Fruit fly (Drosophila melanogaster) whole organism, embryonic: ENCODE results near the gene CG12661.
A peak's percentile ranks its signal among the peaks of the same experiment; 100 is the strongest.

Experiments
- CG10274 ChIP-seq: fragments of 200-800 bp; sonication (Bioruptor generic); optimal IDR thresholded peaks from 3 replicates; lab custom pipeline; 2017; ENCODE audit warnings: missing biosample characterization, mild to moderate bottlenecking, missing genetic modification characterization
- CG10543 ChIP-seq: fragments of 200-800 bp; sonication (Bioruptor generic); optimal IDR thresholded peaks from 3 replicates; lab custom pipeline; 2017; ENCODE audit warnings: missing biosample characterization, mild to moderate bottlenecking, missing genetic modification characterization, moderate library complexity
- CG11695 ChIP-seq: fragments of 200-800 bp; sonication (Bioruptor generic); IDR thresholded peaks from 3 replicates; pipeline ENCODE4 v1.3.6; 2022; ENCODE audit warnings: missing biosample characterization, missing genetic modification characterization
- CG11696 ChIP-seq: fragments of 200-800 bp; sonication (Bioruptor generic); IDR thresholded peaks from 2 replicates; pipeline ENCODE4 v1.3.6; 2022; ENCODE audit warnings: missing biosample characterization, missing genetic modification characterization
- CG12155 ChIP-seq: fragments of 200-800 bp; sonication (Bioruptor generic); optimal IDR thresholded peaks from 3 replicates; lab custom pipeline; 2016; ENCODE audit warnings: missing biosample characterization, missing genetic modification characterization
- CG14710 ChIP-seq: fragments of 200-800 bp; sonication (Bioruptor generic); optimal IDR thresholded peaks from 3 replicates; lab custom pipeline; 2019; ENCODE audit warnings: missing biosample characterization, mild to moderate bottlenecking, missing genetic modification characterization, moderate library complexity
- CG15479 ChIP-seq: fragments of 200-800 bp; sonication (Bioruptor generic); optimal IDR thresholded peaks from 3 replicates; lab custom pipeline; 2019; ENCODE audit warnings: missing biosample characterization, mild to moderate bottlenecking, missing genetic modification characterization, moderate library complexity
- CG16813 ChIP-seq: fragments of 200-800 bp; sonication (Bioruptor generic); IDR thresholded peaks from 3 replicates; pipeline ENCODE4 v1.3.6; 2022; ENCODE audit warnings: missing biosample characterization, missing genetic modification characterization; ENCODE audit not compliant: partially characterized antibody
- CG17568 ChIP-seq: fragments of 200-800 bp; sonication (Bioruptor generic); optimal IDR thresholded peaks from 2 replicates; lab custom pipeline; 2018; ENCODE audit warnings: missing biosample characterization, mild to moderate bottlenecking, missing genetic modification characterization, moderate library complexity
- CG18011 ChIP-seq: fragments of 200-800 bp; sonication (Bioruptor generic); optimal IDR thresholded peaks from 2 replicates; lab custom pipeline; 2017; ENCODE audit warnings: missing biosample characterization, missing genetic modification characterization, mild to moderate bottlenecking, moderate library complexity, missing genotype
- CG30403 ChIP-seq: fragments of 200-800 bp; sonication (Bioruptor generic); optimal IDR thresholded peaks from 3 replicates; lab custom pipeline; 2016; ENCODE audit warnings: missing biosample characterization, missing genetic modification characterization
- CG3065 ChIP-seq: fragments of 200-800 bp; sonication (Bioruptor generic); optimal IDR thresholded peaks from 2 replicates; lab custom pipeline; 2016; ENCODE audit warnings: missing biosample characterization, missing genetic modification characterization
- CG31388 ChIP-seq: fragments of 200-800 bp; sonication (Bioruptor generic); optimal IDR thresholded peaks from 2 replicates; lab custom pipeline; 2016; ENCODE audit warnings: missing biosample characterization, missing genetic modification characterization
- CG3163 ChIP-seq: fragments of 200-800 bp; sonication (Bioruptor generic); optimal IDR thresholded peaks from 3 replicates; lab custom pipeline; 2016; ENCODE audit warnings: missing biosample characterization, missing genetic modification characterization
- CG32772 ChIP-seq: fragments of 200-800 bp; sonication (Bioruptor generic); IDR thresholded peaks from 2 replicates; pipeline ENCODE4 v1.3.6; 2022; ENCODE audit warnings: missing biosample characterization, missing genetic modification characterization
- CG3847 ChIP-seq: fragments of 200-800 bp; sonication (Bioruptor generic); IDR thresholded peaks from 2 replicates; pipeline ENCODE4 v1.3.6; 2022; ENCODE audit warnings: missing biosample characterization, missing genetic modification characterization
- CG4707 ChIP-seq: fragments of 200-800 bp; sonication (Bioruptor generic); optimal IDR thresholded peaks from 2 replicates; lab custom pipeline; 2018; ENCODE audit warnings: missing biosample characterization, mild to moderate bottlenecking, missing genetic modification characterization, moderate library complexity
- CG6272 ChIP-seq: fragments of 200-800 bp; sonication (Bioruptor generic); IDR thresholded peaks from 2 replicates; pipeline ENCODE4 v1.3.6; 2022; ENCODE audit warnings: missing biosample characterization, missing genetic modification characterization
- CG6765 ChIP-seq: fragments of 200-800 bp; sonication (Bioruptor generic); optimal IDR thresholded peaks from 3 replicates; lab custom pipeline; 2017; ENCODE audit warnings: missing biosample characterization, mild to moderate bottlenecking, missing genetic modification characterization
- CG7372 ChIP-seq: fragments of 200-800 bp; sonication (Bioruptor generic); IDR thresholded peaks from 2 replicates; pipeline ENCODE4 v1.3.6; 2022; ENCODE audit warnings: missing biosample characterization, missing genetic modification characterization
- CG8359 ChIP-seq: fragments of 200-800 bp; sonication (Bioruptor generic); optimal IDR thresholded peaks from 2 replicates; lab custom pipeline; 2017; ENCODE audit warnings: missing biosample characterization, mild to moderate bottlenecking, missing genetic modification characterization, borderline replicate concordance
- CG9932 ChIP-seq: fragments of 200-800 bp; sonication (Bioruptor generic); IDR thresholded peaks from 2 replicates; pipeline ENCODE4 v1.3.6; 2022; ENCODE audit warnings: missing biosample characterization, missing genetic modification characterization
- CTCF ChIP-seq: fragments of 200-800 bp; sonication (Bioruptor generic); optimal IDR thresholded peaks from 2 replicates; lab custom pipeline; 2017; ENCODE audit warnings: missing biosample characterization, mild to moderate bottlenecking, missing genetic modification characterization, moderate library complexity
- Doc2 ChIP-seq: fragments of 200-800 bp; sonication (Bioruptor generic); IDR thresholded peaks from 2 replicates; pipeline ENCODE4 v1.3.6; 2022; ENCODE audit warnings: missing biosample characterization, missing genetic modification characterization
- E2f1 ChIP-seq: fragments of 200-800 bp; sonication (Bioruptor generic); IDR thresholded peaks from 2 replicates; pipeline ENCODE4 v1.3.6; 2022; ENCODE audit warnings: missing biosample characterization, missing genetic modification characterization
- Ets97D ChIP-seq: fragments of 200-800 bp; sonication (Bioruptor generic); optimal IDR thresholded peaks from 3 replicates; lab custom pipeline; 2016; ENCODE audit warnings: missing biosample characterization, missing genetic modification characterization
- Gug ChIP-seq: fragments of 200-800 bp; sonication (Bioruptor generic); IDR thresholded peaks from 4 replicates; pipeline ENCODE4 v1.3.6; 2022; ENCODE audit warnings: missing biosample characterization, missing genetic modification characterization
- H15 ChIP-seq: fragments of 200-800 bp; sonication (Bioruptor generic); IDR thresholded peaks from 3 replicates; pipeline ENCODE4 v1.3.6; 2022; ENCODE audit warnings: missing biosample characterization, missing genetic modification characterization
- Max ChIP-seq: fragments of 200-800 bp; sonication (Bioruptor generic); optimal IDR thresholded peaks from 2 replicates; lab custom pipeline; 2016; ENCODE audit warnings: missing biosample characterization, mild to moderate bottlenecking, missing genetic modification characterization
- NfI ChIP-seq: fragments of 200-800 bp; sonication (Bioruptor generic); optimal IDR thresholded peaks from 3 replicates; lab custom pipeline; 2018; ENCODE audit warnings: missing biosample characterization, mild to moderate bottlenecking, missing genetic modification characterization, moderate library complexity
- Oaz ChIP-seq: fragments of 200-800 bp; sonication (Bioruptor generic); IDR thresholded peaks from 2 replicates; pipeline ENCODE4 v1.3.6; 2022; ENCODE audit warnings: missing biosample characterization, missing genetic modification characterization
- Taf1 ChIP-seq: fragments of 200-800 bp; sonication (Bioruptor generic); IDR thresholded peaks from 2 replicates; pipeline ENCODE4 v1.3.6; 2022; ENCODE audit warnings: missing biosample characterization, missing genetic modification characterization
- ab ChIP-seq: fragments of 200-800 bp; sonication (Bioruptor generic); optimal IDR thresholded peaks from 2 replicates; lab custom pipeline; 2016; ENCODE audit warnings: missing biosample characterization, missing genetic modification characterization
- abd-A ChIP-seq: fragments of 200-800 bp; sonication (Bioruptor generic); optimal IDR thresholded peaks from 3 replicates; lab custom pipeline; 2019; ENCODE audit warnings: missing biosample characterization, mild to moderate bottlenecking, missing genetic modification characterization, moderate library complexity
- br ChIP-seq: fragments of >200 bp; optimal IDR thresholded peaks from 2 replicates; lab custom pipeline; 2017
- dimm ChIP-seq: fragments of 200-800 bp; sonication (Bioruptor generic); IDR thresholded peaks from 2 replicates; pipeline ENCODE4 v1.3.6; 2022; ENCODE audit warnings: missing biosample characterization, missing genetic modification characterization
- dysf ChIP-seq: fragments of 200-800 bp; sonication (Bioruptor generic); IDR thresholded peaks from 3 replicates; pipeline ENCODE4 v1.3.6; 2022; ENCODE audit warnings: missing biosample characterization, missing genetic modification characterization
- gce ChIP-seq: fragments of 200-800 bp; sonication (Bioruptor generic); IDR thresholded peaks from 3 replicates; pipeline ENCODE4 v1.3.6; 2022; ENCODE audit warnings: missing biosample characterization, missing genetic modification characterization
- gem ChIP-seq: fragments of 200-800 bp; sonication (Bioruptor generic); optimal IDR thresholded peaks from 2 replicates; lab custom pipeline; 2019; ENCODE audit warnings: missing biosample characterization, mild to moderate bottlenecking, missing genetic modification characterization, moderate library complexity
- ken ChIP-seq: fragments of 200-800 bp; sonication (Bioruptor generic); IDR thresholded peaks from 3 replicates; pipeline ENCODE4 v1.3.6; 2022; ENCODE audit warnings: missing biosample characterization, missing genetic modification characterization
- lola ChIP-seq, 3 experiments: fragments of >200 bp in 2 of 3; fragments of 200-800 bp in 1 of 3; sonication (Bioruptor generic) in 1 of 3; optimal IDR thresholded peaks; 2 replicates each; lab custom pipeline; 2017 to 2019; ENCODE audit warnings: missing biosample characterization in 3 of 3, missing genetic modification characterization in 3 of 3, mild to moderate bottlenecking in 1 of 3, moderate library complexity in 1 of 3
- maf-S ChIP-seq: fragments of 200-800 bp; sonication (Bioruptor generic); optimal IDR thresholded peaks from 2 replicates; lab custom pipeline; 2016; ENCODE audit warnings: missing biosample characterization, missing genetic modification characterization
- oc ChIP-seq: fragments of 200-800 bp; sonication (Bioruptor generic); optimal IDR thresholded peaks from 2 replicates; lab custom pipeline; 2018; ENCODE audit warnings: missing biosample characterization, mild to moderate bottlenecking, missing genetic modification characterization, moderate library complexity
- pan ChIP-seq, 4 experiments: fragments of >200 bp in 3 of 4; fragments of 200-800 bp in 1 of 4; sonication (Bioruptor generic) in 1 of 4; optimal IDR thresholded peaks in 3 of 4; IDR thresholded peaks in 1 of 4; 2 replicates each; pipeline versions ENCODE4 v1.3.6 to Lab custom; 2017 to 2022; ENCODE audit warnings: missing biosample characterization in 2 of 4, missing genetic modification characterization in 2 of 4, mixed read lengths in 1 of 4
- prd ChIP-seq, 3 experiments: fragments of >200 bp in 2 of 3; fragments of 200-800 bp in 1 of 3; sonication (Bioruptor generic) in 1 of 3; optimal IDR thresholded peaks in 2 of 3; IDR thresholded peaks in 1 of 3; 2 replicates in 2 of 3; 3 replicates in 1 of 3; pipeline versions ENCODE4 v1.3.6 to Lab custom; 2017 to 2022; ENCODE audit warnings: missing biosample characterization in 1 of 3, missing genetic modification characterization in 1 of 3
- slbo ChIP-seq: fragments of 200-800 bp; sonication (Bioruptor generic); IDR thresholded peaks from 2 replicates; pipeline ENCODE4 v1.3.6; 2022; ENCODE audit warnings: missing biosample characterization, missing genetic modification characterization
- stc ChIP-seq: fragments of 200-800 bp; sonication (Bioruptor generic); IDR thresholded peaks from 2 replicates; pipeline ENCODE4 v1.3.6; 2022; ENCODE audit warnings: missing biosample characterization, missing genetic modification characterization
- stwl ChIP-seq: fragments of 200-800 bp; sonication (Bioruptor generic); optimal IDR thresholded peaks from 3 replicates; lab custom pipeline; 2018; ENCODE audit warnings: missing biosample characterization, mild to moderate bottlenecking, missing genetic modification characterization, moderate library complexity
- toy ChIP-seq: fragments of 200-800 bp; sonication (Bioruptor generic); IDR thresholded peaks from 2 replicates; pipeline ENCODE4 v1.3.6; 2022; ENCODE audit warnings: missing biosample characterization, missing genetic modification characterization
- wek ChIP-seq: fragments of 200-800 bp; sonication (Bioruptor generic); optimal IDR thresholded peaks from 3 replicates; lab custom pipeline; 2018; ENCODE audit warnings: missing biosample characterization, mild to moderate bottlenecking, missing genetic modification characterization, moderate library complexity
- z ChIP-seq: fragments of 200-800 bp; sonication (Bioruptor generic); IDR thresholded peaks from 3 replicates; pipeline ENCODE4 v1.3.6; 2022; ENCODE audit warnings: missing biosample characterization, missing genetic modification characterization

Gene CG12661

DNA sequence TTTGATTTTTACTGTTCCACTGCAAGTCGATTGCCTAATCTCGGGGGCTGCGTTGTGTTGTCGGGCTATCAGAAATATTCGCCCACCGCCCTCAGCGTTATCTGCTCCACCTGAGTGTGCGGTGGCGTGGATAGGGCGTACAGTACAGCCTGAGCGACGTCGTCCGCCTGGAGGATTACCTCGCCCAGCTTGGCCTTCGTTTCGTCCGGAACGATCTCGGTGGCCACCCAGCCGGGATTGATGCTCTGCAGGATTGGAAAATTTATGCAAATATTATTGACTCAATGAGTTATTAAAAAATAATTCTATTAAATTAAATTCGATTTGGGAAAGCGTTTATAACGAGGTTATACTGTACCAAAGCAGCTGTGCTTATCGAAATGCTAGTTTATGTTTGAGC lies 49.6 kb upstream of the CG12661 start (continued):
- TF ChIP-seq CG3065 (no peak), slbo (GFP tag; lab: Robert Waterston, UW) (peak; percentile 67), CTCF (GFP tag; lab: Kevin White, UChicago) (no peak), dimm (no peak), Oaz (0 out of 2 replicates have a peak, but pooled peaks have one; percentile 30), CG12155 (GFP tag; lab: Kevin White, UChicago) (no peak), CG11695 (0 out of 3 replicates have a peak, but pooled peaks have one; percentile 19), CG8359 (no peak), gem (tag; lab: Kevin White, UChicago) (peak; percentile 47), CG11696 (no peak), z (no peak), maf-S (no peak), CG3163 (GFP tag; lab: Kevin White, UChicago) (no peak), CG14710 (tag; lab: Kevin White, UChicago) (no peak), gce (GFP tag; lab: Robert Waterston, UW) (no peak), CG7372 (0 out of 2 replicates have a peak, but pooled peaks have one; percentile 7), dysf (peak; percentile 66; the same call in 2 of the 3 replicates), abd-A (tag; lab: Kevin White, UChicago) (no peak), ab (no peak), Ets97D (no peak), CG3847 (peak; percentile 48; the same call in 1 of the 2 replicates), CG30403 (GFP tag; lab: Kevin White, UChicago) (peak; percentile 5), CG9932 (GFP tag; lab: Robert Waterston, UW) (peak; percentile 54), CG18011 (GFP tag; lab: Kevin White, UChicago) (no peak), CG4707 (GFP tag; lab: Kevin White, UChicago) (no peak), lola (GFP tag; optimal IDR thresholded peaks at IDR 0.05; lab: Kevin White, UChicago) (no peak), CG31388 (GFP tag; lab: Kevin White, UChicago) (no peak), CG32772 (no peak), Gug (GFP tag; lab: Robert Waterston, UW) (peak; percentile 32; the same call in 1 of the 4 replicates), wek (GFP tag; lab: Kevin White, UChicago) (no peak), oc (tag; lab: Kevin White, UChicago) (no peak), E2f1 (GFP tag; lab: Robert Waterston, UW) (peak; percentile 41), prd (optimal IDR thresholded peaks at IDR 0.05; lab: Kevin White, UChicago) (no peak), prd (GFP tag; IDR thresholded peaks at IDR 0.05; lab: Robert Waterston, UW) (peak; percentile 41; the same call in 1 of the 3 replicates), CG6765 (GFP tag; lab: Kevin White, UChicago) (no peak), CG10274 (GFP tag; lab: Kevin White, UChicago) (no peak), stc (GFP tag; lab: Robert Waterston, UW) (peak; percentile 56; the same call in 1 of the 2 replicates), br (lab: Kevin White, UChicago) (no peak), CG15479 (GFP tag; lab: Kevin White, UChicago) (no peak), Doc2 (GFP tag; lab: Robert Waterston, UW) (no peak), NfI (peak; percentile 34), CG6272 (GFP tag; lab: Robert Waterston, UW) (no peak), CG16813 (GFP tag; lab: Robert Waterston, UW) (no peak), ken (GFP tag; lab: Robert Waterston, UW) (0 out of 3 replicates have a peak, but pooled peaks have one; percentile 49), Max (GFP tag; lab: Kevin White, UChicago) (no peak), toy (GFP tag; lab: Robert Waterston, UW) (no peak), Taf1 (no peak), CG17568 (GFP tag; lab: Kevin White, UChicago) (no peak), H15 (GFP tag; lab: Robert Waterston, UW) (no peak), pan (optimal IDR thresholded peaks at IDR 0.05; lab: Kevin White, UChicago) (no peak), pan (GFP tag; optimal IDR thresholded peaks at IDR 0.05 in 1 of 2, IDR thresholded peaks at IDR 0.05 in 1 of 2) (peak in 1 of 2 experiments; percentile 49), CG10543 (GFP tag; lab: Kevin White, UChicago) (peak; percentile 21), stwl (tag; lab: Kevin White, UChicago) (no peak)
